Worm (Caenorhabditis elegans): ENCODE data around the gene pqn-32.

DNA sequence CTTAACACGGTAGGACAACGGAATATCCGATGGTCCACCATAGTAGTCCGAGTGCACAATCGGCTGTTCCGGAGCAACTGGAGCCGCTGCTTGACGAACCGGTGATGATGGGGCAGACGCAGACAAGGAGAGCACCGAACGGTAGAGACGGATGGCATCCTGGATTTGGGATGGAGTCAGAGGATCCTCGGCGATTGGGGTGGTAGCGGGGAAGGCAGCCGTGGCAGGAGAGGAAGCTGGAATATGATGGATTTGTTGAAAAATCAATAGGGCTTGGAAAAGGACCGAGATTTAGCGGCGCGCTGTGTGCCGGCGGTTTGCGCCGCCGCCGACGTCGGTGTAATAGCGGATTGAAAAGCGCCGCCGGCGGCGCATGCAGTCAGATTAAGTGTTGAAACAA is 44.6 kb downstream of the pqn-32 start:
- TF ChIP-seq dao-5 (tag; optimal IDR thresholded peaks at IDR 0.05) (no peak), him-1 (tag; optimal IDR thresholded peaks at IDR 0.05) (no peak), W03F9.2 (tag; optimal IDR thresholded peaks at IDR 0.05) (no peak)
